Worm (Caenorhabditis elegans) whole organism, L4 larva: ENCODE results near the gene str-156.

Experiments used
- ama-1 ChIP-seq: fragments of 150-350 bp; optimal IDR thresholded peaks from 2 replicates; lab custom pipeline; 2014; ENCODE audit warnings: inconsistent platforms, mixed read lengths
- ceh-28 ChIP-seq: fragments of 150-350 bp; optimal IDR thresholded peaks from 2 replicates; lab custom pipeline; 2014; ENCODE audit warnings: missing biosample characterization, missing genetic modification reagents, missing genetic modification characterization
- daf-19 ChIP-seq: fragments of 200-800 bp; sonication (Bioruptor generic); conservative IDR thresholded peaks from 2 replicates; pipeline ENCODE4 v1.3.6; 2022; ENCODE audit warnings: missing genetic modification characterization, missing compliant biosample characterization
- dpl-1 ChIP-seq: fragments of 150-350 bp; optimal IDR thresholded peaks from 2 replicates; lab custom pipeline; 2014; ENCODE audit warnings: missing biosample characterization, missing genetic modification reagents, missing genetic modification characterization
- duxl-1 ChIP-seq: sonication (generic microtip); optimal IDR thresholded peaks from 2 replicates; lab custom pipeline; 2016; ENCODE audit warnings: mild to moderate bottlenecking, missing genetic modification characterization, moderate library complexity, missing compliant biosample characterization; ENCODE audit not compliant: poor library complexity
- fkh-10 ChIP-seq: fragments of 150-350 bp; optimal IDR thresholded peaks from 2 replicates; lab custom pipeline; 2014; ENCODE audit warnings: missing biosample characterization, missing genetic modification reagents, missing genetic modification characterization
- lin-15B ChIP-seq: fragments of 150-350 bp; sonication (generic microtip); optimal IDR thresholded peaks from 3 replicates; lab custom pipeline; 2014; ENCODE audit warnings: missing biosample characterization, missing genetic modification characterization
- pqm-1 ChIP-seq: sonication (generic microtip); optimal IDR thresholded peaks from 2 replicates; lab custom pipeline; 2017; ENCODE audit warnings: missing biosample characterization, missing genetic modification characterization

DNA sequence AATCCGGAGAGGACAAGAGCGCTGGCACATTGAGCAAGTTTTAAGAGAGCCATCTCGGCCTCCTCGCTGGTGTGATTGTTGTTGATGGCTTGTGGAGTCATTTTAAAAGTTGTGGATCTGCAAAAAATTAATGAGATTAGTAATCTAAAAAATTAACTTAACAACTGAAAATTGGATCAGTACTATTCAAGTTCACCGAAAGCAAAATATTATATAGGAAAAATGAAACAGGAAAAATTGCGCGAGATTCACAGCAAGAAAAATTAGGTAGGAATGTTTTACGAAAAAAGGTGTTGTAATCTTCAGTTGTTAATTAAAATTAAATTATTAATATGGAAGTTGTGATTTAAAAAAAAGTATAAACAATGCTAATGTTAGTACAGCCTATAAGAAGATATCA, 25.9 kb upstream of the str-156 start, which contains the start of gene T08B6.1:
- no peak for TF ChIP-seq duxl-1 (tag; lab: Kevin White, UChicago)
- TF ChIP-seq lin-15B (tag; lab: Kevin White, UChicago) = no peak
- TF ChIP-seq pqm-1 (tag; lab: Kevin White, UChicago) = no peak
- TF ChIP-seq daf-19 (GFP tag; lab: Robert Waterston, UW) = no peak
- no peak for TF ChIP-seq ceh-28 (tag; lab: Kevin White, UChicago)
- no peak for TF ChIP-seq dpl-1 (GFP tag; lab: Kevin White, UChicago)
- TF ChIP-seq fkh-10 (GFP tag; lab: Kevin White, UChicago) = no peak
- no peak for TF ChIP-seq ama-1 (lab: Kevin White, UChicago)
